Worm (Caenorhabditis elegans) whole organism, L1 larva: ENCODE results near the gene Y48B6A.1.
A peak's percentile ranks its signal among the peaks of the same experiment; 100 is the strongest.

Source experiments
- C04F5.9 ChIP-seq: sonication (generic microtip); optimal IDR thresholded peaks from 2 replicates; lab custom pipeline; 2016; ENCODE audit warnings: missing genetic modification characterization, missing compliant biosample characterization
- Y116A8C.19 ChIP-seq: sonication (generic microtip); optimal IDR thresholded peaks from 2 replicates; lab custom pipeline; 2016; ENCODE audit warnings: missing compliant biosample characterization, missing genetic modification characterization, borderline replicate concordance
- aly-2 ChIP-seq: fragments of 150-350 bp; optimal IDR thresholded peaks from 2 replicates; lab custom pipeline; 2014; ENCODE audit warnings: missing biosample characterization, missing genetic modification characterization
- blmp-1 ChIP-seq: fragments of 150-350 bp; optimal IDR thresholded peaks from 2 replicates; lab custom pipeline; 2014; ENCODE audit warnings: missing biosample characterization, missing genetic modification characterization
- ceh-63 ChIP-seq: fragments of 200-800 bp; sonication (Bioruptor generic); optimal IDR thresholded peaks from 2 replicates; lab custom pipeline; 2018; ENCODE audit warnings: mild to moderate bottlenecking, missing genetic modification characterization, missing compliant biosample characterization
- ceh-8 ChIP-seq: fragments of 200-800 bp; sonication (Bioruptor generic); optimal IDR thresholded peaks from 2 replicates; lab custom pipeline; 2018; ENCODE audit warnings: mild to moderate bottlenecking, missing genetic modification characterization, moderate library complexity, missing compliant biosample characterization
- ces-1 ChIP-seq: fragments of 150-350 bp; optimal IDR thresholded peaks from 2 replicates; lab custom pipeline; 2014; ENCODE audit warnings: missing biosample characterization, missing genetic modification reagents, missing genetic modification characterization
- dpl-1 ChIP-seq, 3 experiments: fragments of 150-350 bp in 2 of 3; sonication (generic microtip) in 1 of 3; optimal IDR thresholded peaks; 2 replicates each; lab custom pipeline; 2014 to 2017; ENCODE audit warnings: missing biosample characterization in 3 of 3, missing genetic modification characterization in 3 of 3, missing genetic modification reagents in 3 of 3
- efl-1 ChIP-seq, 4 experiments: fragments of 150-350 bp; optimal IDR thresholded peaks in 3 of 4; peaks in 1 of 4; 1 replicate in 1 of 4; 2 replicates in 3 of 4; lab custom pipeline; 2014; ENCODE audit warnings: missing biosample characterization in 2 of 4, missing genetic modification characterization in 2 of 4, missing genetic modification reagents in 2 of 4
- egl-27 ChIP-seq, 2 experiments: fragments of 150-350 bp in 1 of 2; sonication (generic microtip); optimal IDR thresholded peaks; 3 replicates each; lab custom pipeline; 2017 to 2018; ENCODE audit warnings: missing biosample characterization in 2 of 2, missing genetic modification characterization in 2 of 2, missing genetic modification reagents in 2 of 2
- elt-2 ChIP-seq: sonication (generic microtip); optimal IDR thresholded peaks from 2 replicates; lab custom pipeline; 2016; ENCODE audit warnings: missing genetic modification characterization, mild to moderate bottlenecking, inconsistent platforms, missing compliant biosample characterization, missing genetic modification reagents
- elt-3 ChIP-seq, 6 experiments: fragments of 150-350 bp in 1 of 6; sonication (generic microtip); optimal IDR thresholded peaks; 2 replicates each; lab custom pipeline; 2017 to 2018; ENCODE audit warnings: missing biosample characterization in 6 of 6, missing genetic modification characterization in 6 of 6, inconsistent platforms in 1 of 6
- ets-5 ChIP-seq: fragments of 200-800 bp; sonication (Bioruptor generic); IDR thresholded peaks from 2 replicates; pipeline ENCODE4 v1.3.6; 2022; ENCODE audit warnings: missing genetic modification characterization, missing compliant biosample characterization
- fkh-4 ChIP-seq: sonication (generic microtip); optimal IDR thresholded peaks from 2 replicates; lab custom pipeline; 2016; ENCODE audit warnings: missing compliant biosample characterization, missing genetic modification characterization, borderline replicate concordance
- fkh-8 ChIP-seq: sonication (generic microtip); optimal IDR thresholded peaks from 2 replicates; lab custom pipeline; 2016; ENCODE audit warnings: mild to moderate bottlenecking, missing genetic modification characterization, missing compliant biosample characterization
- fos-1 ChIP-seq: fragments of 150-350 bp; optimal IDR thresholded peaks from 2 replicates; lab custom pipeline; 2014; ENCODE audit warnings: missing biosample characterization, missing genetic modification characterization
- grh-1 ChIP-seq: fragments of 200-800 bp; sonication (Bioruptor generic); IDR thresholded peaks from 2 replicates; pipeline ENCODE4 v1.3.6; 2022; ENCODE audit warnings: missing genetic modification reagents, missing genetic modification characterization, missing compliant biosample characterization
- hlh-17 ChIP-seq: fragments of 200-800 bp; sonication (Bioruptor generic); optimal IDR thresholded peaks from 2 replicates; lab custom pipeline; 2018; ENCODE audit warnings: missing genetic modification characterization, mild to moderate bottlenecking, missing compliant biosample characterization, moderate library complexity, borderline replicate concordance
- hlh-4 ChIP-seq: sonication (generic microtip); optimal IDR thresholded peaks from 2 replicates; lab custom pipeline; 2016; ENCODE audit warnings: mild to moderate bottlenecking, missing genetic modification characterization, missing compliant biosample characterization
- jun-1 ChIP-seq: fragments of 150-350 bp; optimal IDR thresholded peaks from 2 replicates; lab custom pipeline; 2014; ENCODE audit warnings: missing biosample characterization, missing genetic modification reagents, missing genetic modification characterization
- lin-14 ChIP-seq: fragments of 200-800 bp; sonication (Bioruptor generic); optimal IDR thresholded peaks from 2 replicates; lab custom pipeline; 2018; ENCODE audit warnings: mild to moderate bottlenecking, missing genetic modification characterization, moderate library complexity, missing compliant biosample characterization
- lin-35 ChIP-seq, 2 experiments: fragments of 150-350 bp; optimal IDR thresholded peaks; 2 replicates each; lab custom pipeline; 2014; ENCODE audit warnings: missing biosample characterization in 2 of 2, missing genetic modification characterization in 2 of 2, missing genetic modification reagents in 2 of 2
- lsy-2 ChIP-seq, 2 experiments: fragments of 150-350 bp; optimal IDR thresholded peaks; 2 replicates each; lab custom pipeline; 2014; ENCODE audit warnings: missing biosample characterization in 2 of 2, missing genetic modification characterization in 2 of 2
- mab-9 ChIP-seq: fragments of 200-800 bp; sonication (Bioruptor generic); IDR thresholded peaks from 2 replicates; pipeline ENCODE4 v1.3.6; 2022; ENCODE audit warnings: missing genetic modification reagents, missing genetic modification characterization, missing compliant biosample characterization
- mdl-1 ChIP-seq, 2 experiments: fragments of 150-350 bp; optimal IDR thresholded peaks; 2 replicates each; lab custom pipeline; 2014 to 2017; ENCODE audit warnings: missing biosample characterization in 2 of 2, missing genetic modification characterization in 2 of 2, inconsistent platforms in 1 of 2
- mep-1 ChIP-seq: fragments of 150-350 bp; optimal IDR thresholded peaks from 2 replicates; lab custom pipeline; 2014; ENCODE audit warnings: missing biosample characterization, missing genetic modification characterization
- nhr-11 ChIP-seq: fragments of 150-350 bp; optimal IDR thresholded peaks from 2 replicates; lab custom pipeline; 2014; ENCODE audit warnings: missing biosample characterization, missing genetic modification characterization
- nhr-20 ChIP-seq: sonication (generic microtip); optimal IDR thresholded peaks from 2 replicates; lab custom pipeline; 2016; ENCODE audit warnings: mild to moderate bottlenecking, missing genetic modification characterization, missing compliant biosample characterization
- nhr-28 ChIP-seq: fragments of 150-350 bp; optimal IDR thresholded peaks from 2 replicates; lab custom pipeline; 2014; ENCODE audit warnings: missing biosample characterization, missing genetic modification characterization
- nhr-47 ChIP-seq: sonication (generic microtip); optimal IDR thresholded peaks from 2 replicates; lab custom pipeline; 2016; ENCODE audit warnings: mild to moderate bottlenecking, missing genetic modification characterization, moderate library complexity, missing compliant biosample characterization
- nhr-71 ChIP-seq: sonication (generic microtip); optimal IDR thresholded peaks from 2 replicates; lab custom pipeline; 2016; ENCODE audit warnings: mild to moderate bottlenecking, missing genetic modification characterization, moderate library complexity, missing compliant biosample characterization
- nhr-77 ChIP-seq: fragments of 150-350 bp; optimal IDR thresholded peaks from 2 replicates; lab custom pipeline; 2014; ENCODE audit warnings: missing biosample characterization, missing genetic modification characterization
- nhr-85 ChIP-seq: sonication (generic microtip); peaks from one replicate; lab custom pipeline; 2016; ENCODE audit warnings: missing genetic modification characterization, inconsistent platforms, missing compliant biosample characterization
- nhr-90 ChIP-seq: sonication (generic microtip); optimal IDR thresholded peaks from 2 replicates; lab custom pipeline; 2016; ENCODE audit warnings: mild to moderate bottlenecking, missing genetic modification characterization, missing compliant biosample characterization; ENCODE audit not compliant: poor library complexity
- pax-3 ChIP-seq: fragments of 200-800 bp; sonication (Bioruptor generic); optimal IDR thresholded peaks from 2 replicates; lab custom pipeline; 2018; ENCODE audit warnings: mild to moderate bottlenecking, missing genetic modification characterization, moderate library complexity, missing compliant biosample characterization
- pqm-1 ChIP-seq: sonication (generic microtip); optimal IDR thresholded peaks from 3 replicates; lab custom pipeline; 2017; ENCODE audit warnings: missing biosample characterization, missing genetic modification characterization
- skn-1 ChIP-seq: fragments of 150-350 bp; optimal IDR thresholded peaks from 2 replicates; lab custom pipeline; 2014; ENCODE audit warnings: missing biosample characterization, missing genetic modification characterization
- tbx-2 ChIP-seq: sonication (generic microtip); optimal IDR thresholded peaks from 2 replicates; lab custom pipeline; 2016; ENCODE audit warnings: missing genetic modification characterization, missing compliant biosample characterization
- unc-30 ChIP-seq: sonication (generic microtip); optimal IDR thresholded peaks from 2 replicates; lab custom pipeline; 2017; ENCODE audit warnings: missing biosample characterization, missing genetic modification characterization
- unc-62 ChIP-seq: fragments of 150-350 bp; optimal IDR thresholded peaks from 2 replicates; lab custom pipeline; 2014; ENCODE audit warnings: missing biosample characterization, missing genetic modification reagents, missing genetic modification characterization
- unc-98 ChIP-seq: fragments of 200-800 bp; sonication (Bioruptor generic); IDR thresholded peaks from 2 replicates; pipeline ENCODE4 v1.3.6; 2022; ENCODE audit warnings: missing genetic modification characterization, missing compliant biosample characterization
- xbp-1 ChIP-seq: sonication (generic microtip); optimal IDR thresholded peaks from 2 replicates; lab custom pipeline; 2016; ENCODE audit warnings: missing genetic modification characterization, missing compliant biosample characterization
- ztf-4 ChIP-seq: fragments of 150-350 bp; optimal IDR thresholded peaks from 2 replicates; lab custom pipeline; 2014; ENCODE audit warnings: missing biosample characterization, missing genetic modification characterization

Gene Y48B6A.1

ce11 chrII:14165430-14165929 lies 11.3 kb upstream of the Y48B6A.1 start:
- TF ChIP-seq nhr-90 (tag; lab: Kevin White, UChicago) (no peak), mep-1 (tag; lab: Kevin White, UChicago) (no peak), tbx-2 (tag; lab: Kevin White, UChicago) (no peak), nhr-28 (tag; lab: Kevin White, UChicago) (no peak), elt-3 (tag; optimal IDR thresholded peaks at IDR 0.05; lab: Kevin White, UChicago) (no peak), lin-35 (GFP tag; optimal IDR thresholded peaks at IDR 0.05; lab: Kevin White, UChicago) (no peak)

- TF ChIP-seq lsy-2 (tag; optimal IDR thresholded peaks at IDR 0.05; lab: Kevin White, UChicago) (peak in 1 of 2 experiments; percentile 30), unc-98 (GFP tag; lab: Robert Waterston, UW) (no peak), nhr-47 (tag; lab: Kevin White, UChicago) (peak; percentile 37), dpl-1 (GFP tag; optimal IDR thresholded peaks at IDR 0.05; lab: Kevin White, UChicago) (no peak), efl-1 (optimal IDR thresholded peaks at IDR 0.05; lab: Kevin White, UChicago) (peak; percentile 12 to 19), efl-1 (GFP tag; optimal IDR thresholded peaks at IDR 0.05 in 1 of 2; lab: Kevin White, UChicago) (peak in 1 of 2 experiments; percentile 81), skn-1 (tag; lab: Kevin White, UChicago) (no peak), nhr-28 (tag; lab: Kevin White, UChicago) (no peak), ces-1 (GFP tag; lab: Kevin White, UChicago) (no peak), nhr-77 (tag; lab: Kevin White, UChicago) (peak; percentile 23), jun-1 (no peak), lin-14 (no peak), xbp-1 (tag; lab: Kevin White, UChicago) (no peak), nhr-90 (tag; lab: Kevin White, UChicago) (peak; percentile 13), blmp-1 (tag; lab: Kevin White, UChicago) (no peak), nhr-11 (tag; lab: Kevin White, UChicago) (no peak), C04F5.9 (tag; lab: Kevin White, UChicago) (no peak), fkh-4 (tag; lab: Kevin White, UChicago) (no peak), fos-1 (tag; lab: Kevin White, UChicago) (no peak), mep-1 (tag; lab: Kevin White, UChicago) (no peak), unc-62 (GFP tag; lab: Kevin White, UChicago) (no peak), grh-1 (GFP tag; lab: Robert Waterston, UW) (0 out of 2 replicates have a peak, but pooled peaks have one; percentile 28), unc-30 (no peak), mdl-1 (tag; optimal IDR thresholded peaks at IDR 0.05; lab: Kevin White, UChicago) (no peak)
Observed at ce11 chrII:14155259-14156023, 1.3 kb upstream of the Y48B6A.1 start, which contains the start of the genes rpl-43 and xrn-2. Gene rpl-43 (plus strand): TSS chrII:14155294. Gene xrn-2 (plus strand): TSS chrII:14155768.

ce11 chrII:14152274-14152673 lies 1.9 kb downstream of the Y48B6A.1 start:
- TF ChIP-seq ets-5 (GFP tag; lab: Robert Waterston, UW) (no peak), lsy-2 (tag; optimal IDR thresholded peaks at IDR 0.05; lab: Kevin White, UChicago) (no peak), pqm-1 (tag; lab: Kevin White, UChicago) (no peak), grh-1 (GFP tag; lab: Robert Waterston, UW) (no peak), lin-14 (no peak), elt-2 (tag; lab: Kevin White, UChicago) (no peak), mab-9 (GFP tag; lab: Robert Waterston, UW) (no peak), hlh-17 (no peak), egl-27 (tag; optimal IDR thresholded peaks at IDR 0.05; lab: Kevin White, UChicago) (no peak)
- TF ChIP-seq, all 84 proteins: peak for 0

- TF ChIP-seq pax-3 (tag; lab: Kevin White, UChicago) (no peak), mab-9 (GFP tag; lab: Robert Waterston, UW) (no peak), hlh-17 (no peak), fkh-8 (no peak), ztf-4 (tag; lab: Kevin White, UChicago) (no peak), C04F5.9 (tag; lab: Kevin White, UChicago) (no peak), Y116A8C.19 (no peak), ceh-8 (GFP tag; lab: Kevin White, UChicago) (no peak), skn-1 (tag; lab: Kevin White, UChicago) (no peak), hlh-4 (no peak), elt-3 (tag; optimal IDR thresholded peaks at IDR 0.05; lab: Kevin White, UChicago) (no peak), nhr-71 (tag; lab: Kevin White, UChicago) (no peak), ceh-63 (GFP tag; lab: Kevin White, UChicago) (no peak), aly-2 (tag; lab: Kevin White, UChicago) (no peak), nhr-85 (tag; lab: Kevin White, UChicago) (no peak), nhr-20 (tag; lab: Kevin White, UChicago) (no peak), nhr-11 (tag; lab: Kevin White, UChicago) (no peak)
Observed at ce11 chrII:14150031-14150430, 4.1 kb downstream of the Y48B6A.1 start, which contains the start of gene W03H9.1. Gene W03H9.1 (minus strand): TSS chrII:14150131.
